Worm (Caenorhabditis elegans): ENCODE measurements around the gene F09B9.5.
A peak's percentile ranks its signal among the peaks of the same experiment; 100 is the strongest.

The F09B9.5 gene

ce11 chrX:10168534-10168933, 13.9 kb downstream of the F09B9.5 start (continued):
- TF ChIP-seq nhr-25 (tag; optimal IDR thresholded peaks at IDR 0.05; ENCODE audit: borderline replicate concordance, insufficient read depth) (peak; percentile 75), F49E8.2 (tag; optimal IDR thresholded peaks at IDR 0.05; ENCODE audit: borderline replicate concordance) (no peak), egl-43 (GFP tag; IDR thresholded peaks at IDR 0.05) (no peak), hmg-1.1 (GFP tag; IDR thresholded peaks at IDR 0.05) (no peak), dve-1 (tag; optimal IDR thresholded peaks at IDR 0.05; ENCODE audit: insufficient read depth) (peak; percentile 22), rbr-2 (tag; optimal IDR thresholded peaks at IDR 0.05) (no peak), lin-38 (GFP tag; IDR thresholded peaks at IDR 0.05) (no peak), daf-12 (tag; optimal IDR thresholded peaks at IDR 0.05) (no peak), zfp-3 (GFP tag; conservative IDR thresholded peaks at IDR 0.05) (no peak), hlh-30 (tag; optimal IDR thresholded peaks at IDR 0.05; ENCODE audit: insufficient read depth) (peak; percentile 41)

- TF ChIP-seq madf-9 (GFP tag; conservative IDR thresholded peaks at IDR 0.05) (no peak), mes-2 (tag; optimal IDR thresholded peaks at IDR 0.05; ENCODE audit: poor library complexity, severe bottlenecking) (no peak), ztf-7 (tag; optimal IDR thresholded peaks at IDR 0.05) (no peak), hlh-30 (tag; optimal IDR thresholded peaks at IDR 0.05; ENCODE audit: insufficient read depth) (no peak), aha-1 (tag) (no peak), nhr-11 (tag; optimal IDR thresholded peaks at IDR 0.05) (no peak), pha-4 (GFP tag; IDR thresholded peaks at IDR 0.05) (no peak), pha-4 (tag; optimal IDR thresholded peaks at IDR 0.05) (no peak), zag-1 (tag; optimal IDR thresholded peaks at IDR 0.05) (no peak), egl-43 (GFP tag; IDR thresholded peaks at IDR 0.05) (no peak), nhr-48 (tag; optimal IDR thresholded peaks at IDR 0.05) (no peak), nhr-42 (GFP tag; IDR thresholded peaks at IDR 0.05) (no peak), ceh-82 (tag; optimal IDR thresholded peaks at IDR 0.05) (no peak), nhr-25 (tag; optimal IDR thresholded peaks at IDR 0.05; ENCODE audit: borderline replicate concordance, insufficient read depth) (no peak)
Measured at ce11 chrX:10170598-10170997, 16.0 kb downstream of the F09B9.5 start.

DNA sequence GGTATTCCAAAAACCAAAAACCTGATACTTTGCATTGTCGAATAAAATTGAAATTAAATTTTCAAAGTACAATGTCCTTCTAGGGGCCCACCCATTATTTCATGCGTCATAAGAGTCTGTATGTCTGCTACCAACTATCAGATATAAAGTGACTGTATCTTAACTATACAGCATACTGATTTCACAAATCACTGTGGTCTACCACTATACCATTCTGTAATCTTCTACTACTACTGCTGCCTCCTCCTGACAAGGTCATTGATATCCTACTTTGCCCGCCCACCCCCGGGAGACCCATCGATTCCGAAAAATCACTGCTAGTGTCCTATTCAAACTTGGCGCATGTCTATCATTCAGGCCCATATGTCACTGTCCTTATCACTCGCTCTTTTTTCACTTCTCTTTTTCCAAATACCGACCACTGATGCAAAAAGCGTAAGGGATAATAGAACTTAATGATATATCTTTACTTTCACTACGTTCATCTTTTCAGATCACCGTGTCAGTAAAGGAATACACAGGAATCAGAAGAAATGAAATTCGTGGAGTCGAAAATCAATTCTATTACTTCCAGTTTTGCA, 17.5 kb downstream of the F09B9.5 start, which contains the start of gene C07A4.2:
C07A4.2 (plus strand) TSS at position 195 of the 581 bp plus-strand sequence.
- no peak for TF ChIP-seq F10B5.3 (tag; optimal IDR thresholded peaks at IDR 0.05)
- TF ChIP-seq mxl-3 (GFP tag; optimal IDR thresholded peaks at IDR 0.05) = peak; percentile 40
- TF ChIP-seq Y48G9A.11 (GFP tag; IDR thresholded peaks at IDR 0.05) = no peak
- TF ChIP-seq aha-1 (tag) = peak; percentile 76
- TF ChIP-seq F37D6.2 (tag; optimal IDR thresholded peaks at IDR 0.05) = no peak
- no peak for TF ChIP-seq zfp-2 (tag; optimal IDR thresholded peaks at IDR 0.05)
- no peak for TF ChIP-seq Y105C5A.15 (GFP tag; IDR thresholded peaks at IDR 0.05)
- TF ChIP-seq ZK546.5 (tag; optimal IDR thresholded peaks at IDR 0.05) = no peak

ce11 chrX:10174683-10175082, 20.1 kb downstream of the F09B9.5 start, which contains the start of gene C07A4.3:
TSS of gene C07A4.3 (plus strand) at chrX:10174983.
- TF ChIP-seq vab-7 (GFP tag; IDR thresholded peaks at IDR 0.05) (no peak), D1046.2 (GFP tag; IDR thresholded peaks at IDR 0.05) (no peak), lir-3 (tag; optimal IDR thresholded peaks at IDR 0.05) (no peak), php-3 (GFP tag; IDR thresholded peaks at IDR 0.05) (no peak), daf-8 (GFP tag; IDR thresholded peaks at IDR 0.05) (no peak), nhr-6 (tag; optimal IDR thresholded peaks at IDR 0.05) (no peak), madf-5 (GFP tag; IDR thresholded peaks at IDR 0.05) (no peak), rbr-2 (tag; optimal IDR thresholded peaks at IDR 0.05) (no peak)

Measured in whole organism, L4 larva.